Worm (Caenorhabditis elegans) whole organism, mixed stage, embryonic: Measurements from ENCODE around the gene T06D8.10.
A peak's percentile ranks its signal among the peaks of the same experiment; 100 is the strongest.

Experiments
- M03D4.4 ChIP-seq: sonication (generic microtip); optimal IDR thresholded peaks from 2 replicates; lab custom pipeline; 2017; ENCODE audit warnings: mild to moderate bottlenecking, missing genetic modification characterization, missing compliant biosample characterization
- bed-3 ChIP-seq: fragments of 200-800 bp; sonication (Bioruptor generic); optimal IDR thresholded peaks from 3 replicates; lab custom pipeline; 2018; ENCODE audit warnings: mild to moderate bottlenecking, missing genetic modification characterization, moderate library complexity, missing compliant biosample characterization
- blmp-1 ChIP-seq: fragments of 150-350 bp; optimal IDR thresholded peaks from 2 replicates; lab custom pipeline; 2014; ENCODE audit warnings: missing biosample characterization, missing genetic modification characterization
- ceh-39 ChIP-seq: fragments of 150-350 bp; optimal IDR thresholded peaks from 2 replicates; lab custom pipeline; 2014; ENCODE audit warnings: missing biosample characterization, missing genetic modification characterization
- ceh-43 ChIP-seq: fragments of 200-800 bp; sonication (Bioruptor generic); optimal IDR thresholded peaks from 2 replicates; lab custom pipeline; 2018; ENCODE audit warnings: mild to moderate bottlenecking, missing genetic modification characterization, moderate library complexity, missing compliant biosample characterization
- ceh-83 ChIP-seq: fragments of 200-800 bp; sonication (Bioruptor generic); optimal IDR thresholded peaks from 2 replicates; lab custom pipeline; 2018; ENCODE audit warnings: mild to moderate bottlenecking, missing genetic modification characterization, missing compliant biosample characterization
- ces-1 ChIP-seq: fragments of 150-350 bp; optimal IDR thresholded peaks from 2 replicates; lab custom pipeline; 2014; ENCODE audit warnings: missing biosample characterization, missing genetic modification reagents, missing genetic modification characterization
- cnd-1 ChIP-seq: fragments of 200-800 bp; sonication (Bioruptor generic); optimal IDR thresholded peaks from 2 replicates; lab custom pipeline; 2018; ENCODE audit warnings: mild to moderate bottlenecking, missing genetic modification characterization, missing compliant biosample characterization
- drap-1 ChIP-seq: fragments of 200-800 bp; sonication (Bioruptor generic); optimal IDR thresholded peaks from 3 replicates; lab custom pipeline; 2018; ENCODE audit warnings: mild to moderate bottlenecking, missing genetic modification characterization, missing compliant biosample characterization
- elt-1 ChIP-seq: sonication (generic microtip); optimal IDR thresholded peaks from 2 replicates; lab custom pipeline; 2017; ENCODE audit warnings: missing genetic modification characterization, mild to moderate bottlenecking, missing compliant biosample characterization, antibody characterized with exemption, moderate library complexity, borderline replicate concordance; ENCODE audit not compliant: insufficient read depth
- elt-3 ChIP-seq: fragments of 150-350 bp; optimal IDR thresholded peaks from 2 replicates; lab custom pipeline; 2014; ENCODE audit warnings: missing biosample characterization, missing genetic modification characterization
- hlh-1 ChIP-seq: fragments of 150-350 bp; optimal IDR thresholded peaks from 2 replicates; lab custom pipeline; 2014; ENCODE audit warnings: missing biosample characterization, missing genetic modification reagents, missing genetic modification characterization
- lin-13 ChIP-seq: fragments of 150-350 bp; optimal IDR thresholded peaks from 2 replicates; lab custom pipeline; 2014; ENCODE audit warnings: missing biosample characterization, missing genetic modification characterization
- lin-32 ChIP-seq: fragments of 200-800 bp; sonication (Bioruptor generic); optimal IDR thresholded peaks from 2 replicates; lab custom pipeline; 2018; ENCODE audit warnings: mild to moderate bottlenecking, missing genetic modification characterization, missing compliant biosample characterization
- lsy-2 ChIP-seq: fragments of 150-350 bp; optimal IDR thresholded peaks from 2 replicates; lab custom pipeline; 2014; ENCODE audit warnings: missing biosample characterization, missing genetic modification characterization
- mab-5 ChIP-seq: fragments of 150-350 bp; optimal IDR thresholded peaks from 2 replicates; lab custom pipeline; 2014; ENCODE audit warnings: missing biosample characterization, missing genetic modification characterization
- mep-1 ChIP-seq: fragments of 150-350 bp; optimal IDR thresholded peaks from 2 replicates; lab custom pipeline; 2017; ENCODE audit warnings: missing biosample characterization, missing genetic modification reagents, missing genetic modification characterization, inconsistent platforms
- nhr-12 ChIP-seq: fragments of 150-350 bp; optimal IDR thresholded peaks from 2 replicates; lab custom pipeline; 2014; ENCODE audit warnings: missing biosample characterization, missing genetic modification characterization
- nhr-2 ChIP-seq: fragments of 150-350 bp; optimal IDR thresholded peaks from 2 replicates; lab custom pipeline; 2014; ENCODE audit warnings: missing biosample characterization, missing genetic modification characterization
- nhr-237 ChIP-seq: fragments of 150-350 bp; optimal IDR thresholded peaks from 2 replicates; lab custom pipeline; 2014; ENCODE audit warnings: missing biosample characterization, missing genetic modification characterization
- nhr-28 ChIP-seq: fragments of 150-350 bp; optimal IDR thresholded peaks from 2 replicates; lab custom pipeline; 2014; ENCODE audit warnings: missing biosample characterization, missing genetic modification characterization
- nhr-76 ChIP-seq: sonication (generic microtip); optimal IDR thresholded peaks from 2 replicates; lab custom pipeline; 2017; ENCODE audit warnings: missing biosample characterization, missing genetic modification characterization
- pha-4 ChIP-seq: fragments of 150-350 bp; optimal IDR thresholded peaks from 2 replicates; lab custom pipeline; 2018; ENCODE audit warnings: missing biosample characterization, missing genetic modification reagents, missing genetic modification characterization
- sem-2 ChIP-seq: fragments of 200-800 bp; sonication (Bioruptor generic); optimal IDR thresholded peaks from 2 replicates; lab custom pipeline; 2018; ENCODE audit warnings: mild to moderate bottlenecking, missing genetic modification characterization, missing compliant biosample characterization
- snpc-4 ChIP-seq: fragments of 150-350 bp; optimal IDR thresholded peaks from 2 replicates; lab custom pipeline; 2014; ENCODE audit warnings: missing biosample characterization, missing genetic modification characterization
- sptf-1 ChIP-seq: sonication (generic microtip); optimal IDR thresholded peaks from 2 replicates; lab custom pipeline; 2017; ENCODE audit warnings: mild to moderate bottlenecking, missing genetic modification characterization, moderate library complexity, missing compliant biosample characterization
- tbx-8 ChIP-seq: fragments of 200-800 bp; sonication (Bioruptor generic); optimal IDR thresholded peaks from 2 replicates; lab custom pipeline; 2018; ENCODE audit warnings: mild to moderate bottlenecking, missing genetic modification characterization, moderate library complexity, missing compliant biosample characterization
- unc-120 ChIP-seq: sonication (generic microtip); optimal IDR thresholded peaks from 2 replicates; lab custom pipeline; 2017; ENCODE audit warnings: missing genetic modification characterization, missing compliant biosample characterization; ENCODE audit not compliant: poor library complexity, severe bottlenecking
- unc-62 ChIP-seq: fragments of 150-350 bp; optimal IDR thresholded peaks from 2 replicates; lab custom pipeline; 2014; ENCODE audit warnings: missing biosample characterization, missing genetic modification reagents, missing genetic modification characterization
- zip-8 ChIP-seq: fragments of 150-350 bp; optimal IDR thresholded peaks from 2 replicates; lab custom pipeline; 2014; ENCODE audit warnings: missing biosample characterization, missing genetic modification characterization
- ztf-11 ChIP-seq: fragments of 150-350 bp; optimal IDR thresholded peaks from 2 replicates; lab custom pipeline; 2014; ENCODE audit warnings: missing biosample characterization, missing genetic modification characterization

Gene T06D8.10

DNA sequence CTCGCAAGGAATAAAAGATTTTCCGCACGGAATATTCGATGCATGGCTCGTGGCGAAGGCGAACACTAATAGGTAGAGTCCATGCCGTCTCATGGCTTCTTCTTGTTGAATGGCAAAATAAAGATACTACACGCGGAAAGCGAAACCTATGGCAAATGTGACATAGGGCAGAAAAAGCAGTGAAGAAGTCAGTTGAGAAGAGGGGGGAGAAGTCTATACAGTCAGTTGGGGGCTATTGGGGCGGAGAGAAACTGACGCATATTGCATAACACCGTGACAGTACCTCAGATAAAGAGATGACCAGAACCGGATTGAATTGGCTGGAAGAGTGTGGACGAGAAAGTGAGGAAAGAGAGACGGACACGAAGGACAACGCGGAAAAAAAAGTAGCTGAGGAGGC is at the start of gene T06D8.10:
T06D8.10 (minus strand) TSS at position 101 of the 400 bp plus-strand sequence.
- no peak for TF ChIP-seq elt-3 (tag; lab: Kevin White, UChicago)
- TF ChIP-seq mep-1 (tag; lab: Kevin White, UChicago): no peak
- TF ChIP-seq tbx-8 (GFP tag; lab: Kevin White, UChicago): no peak
- TF ChIP-seq M03D4.4 (tag; lab: Kevin White, UChicago): no peak
- TF ChIP-seq, all 35 proteins: peak for 0

DNA sequence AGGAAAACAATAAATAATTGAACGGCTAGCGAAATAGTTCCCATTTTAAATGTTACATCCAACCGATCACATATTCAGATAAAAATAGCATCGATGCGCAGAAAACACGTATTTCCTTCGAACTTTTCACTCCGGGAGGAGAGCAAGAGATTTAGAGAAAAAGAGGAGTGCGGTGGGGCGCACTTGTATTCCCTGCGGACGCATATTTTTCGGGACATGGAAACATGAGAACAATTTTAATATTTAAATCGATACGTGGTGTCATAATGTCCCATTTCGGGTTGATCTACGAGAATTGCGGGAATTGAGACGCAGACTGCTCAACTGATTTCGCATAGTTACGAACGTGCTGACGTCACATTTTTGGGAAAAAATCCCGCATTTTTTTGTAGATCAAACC is 46.1 kb upstream of the T06D8.10 start, which contains the start of gene C47G2.4:
C47G2.4 (minus strand) TSS at position 174 of the 400 bp plus-strand sequence.
- no peak for TF ChIP-seq mab-5 (tag; lab: Kevin White, UChicago)
- peak; percentile 54 for TF ChIP-seq nhr-237 (tag; lab: Kevin White, UChicago)
- no peak for TF ChIP-seq ceh-39
- TF ChIP-seq lin-13 (tag; lab: Kevin White, UChicago): peak; percentile 31
- TF ChIP-seq unc-62 (GFP tag; lab: Kevin White, UChicago): no peak
- TF ChIP-seq mep-1 (tag; lab: Kevin White, UChicago): peak; percentile 80
- peak; percentile 19 for TF ChIP-seq pha-4 (tag; lab: Kevin White, UChicago)
- no peak for TF ChIP-seq tbx-8 (GFP tag; lab: Kevin White, UChicago)
- TF ChIP-seq zip-8 (tag; lab: Kevin White, UChicago): no peak
- no peak for TF ChIP-seq elt-3 (tag; lab: Kevin White, UChicago)
- TF ChIP-seq hlh-1: peak; percentile 32
- peak; percentile 68 for TF ChIP-seq lsy-2 (tag; lab: Kevin White, UChicago)
- no peak for TF ChIP-seq ces-1
- no peak for TF ChIP-seq sem-2 (GFP tag; lab: Kevin White, UChicago)
- TF ChIP-seq ceh-83 (GFP tag; lab: Kevin White, UChicago): no peak
- TF ChIP-seq ztf-11 (tag; lab: Kevin White, UChicago): no peak
- no peak for TF ChIP-seq blmp-1
- TF ChIP-seq sptf-1 (tag; lab: Kevin White, UChicago): peak; percentile 19
- no peak for TF ChIP-seq elt-1 (tag; lab: Kevin White, UChicago)
- TF ChIP-seq unc-120 (tag; lab: Kevin White, UChicago): peak; percentile 0
- TF ChIP-seq nhr-28 (tag; lab: Kevin White, UChicago): no peak
- no peak for TF ChIP-seq ceh-43 (GFP tag; lab: Kevin White, UChicago)
- TF ChIP-seq bed-3 (GFP tag; lab: Kevin White, UChicago): no peak
- TF ChIP-seq nhr-2 (tag; lab: Kevin White, UChicago): no peak
- peak; percentile 8 for TF ChIP-seq drap-1
- TF ChIP-seq snpc-4 (tag; lab: Kevin White, UChicago): no peak

DNA sequence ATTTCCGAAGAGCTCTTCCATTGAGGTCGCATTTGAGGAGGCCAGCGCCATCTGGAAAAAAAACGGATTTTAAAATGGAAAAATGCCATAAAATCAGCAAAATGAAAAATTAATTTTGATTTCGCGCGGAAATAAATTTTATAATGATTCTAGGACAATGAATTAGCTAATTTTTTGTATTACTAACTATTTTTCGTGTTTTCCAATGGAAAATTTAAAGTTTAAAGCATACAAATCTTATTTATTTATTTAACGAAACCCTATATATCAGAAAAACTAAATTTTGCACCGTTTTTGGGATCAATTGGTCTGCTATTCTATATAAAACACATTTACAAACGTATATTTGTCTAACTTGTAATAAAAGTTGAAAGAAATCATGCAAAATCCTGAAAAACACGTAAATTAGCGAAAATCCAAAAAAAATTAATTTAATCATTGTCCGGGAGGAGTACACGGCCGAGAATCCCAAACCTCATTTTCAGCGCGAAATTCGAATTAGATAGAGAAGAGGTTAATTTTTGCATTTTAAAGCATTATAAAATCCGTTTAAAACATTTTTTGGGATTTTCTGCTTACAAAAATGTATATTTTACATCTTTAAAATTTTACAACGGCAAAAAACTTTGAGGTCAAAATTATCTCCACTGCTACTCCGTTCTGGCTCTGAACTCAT is 42.9 kb upstream of the T06D8.10 start, which contains the start of gene C47G2.3:
C47G2.3 (minus strand) TSS at position 51 of the 676 bp plus-strand sequence.
- TF ChIP-seq lin-13 (tag; lab: Kevin White, UChicago): no peak
- TF ChIP-seq pha-4 (tag; lab: Kevin White, UChicago): no peak
- TF ChIP-seq nhr-12 (tag; lab: Kevin White, UChicago): no peak
- no peak for TF ChIP-seq ceh-39
- no peak for TF ChIP-seq ztf-11 (tag; lab: Kevin White, UChicago)
- TF ChIP-seq hlh-1: no peak
- no peak for TF ChIP-seq nhr-76 (tag; lab: Kevin White, UChicago)
- TF ChIP-seq, all 35 proteins: peak for 0

ce11 chrII:11288148-11288547 is 40.8 kb upstream of the T06D8.10 start:
- TF ChIP-seq ceh-39: no peak
- peak; percentile 92 for TF ChIP-seq nhr-2 (tag; lab: Kevin White, UChicago)
- peak; percentile 27 for TF ChIP-seq cnd-1
- TF ChIP-seq elt-3 (tag; lab: Kevin White, UChicago): no peak
- TF ChIP-seq mab-5 (tag; lab: Kevin White, UChicago): no peak
- peak; percentile 64 for TF ChIP-seq unc-62 (GFP tag; lab: Kevin White, UChicago)
- TF ChIP-seq sptf-1 (tag; lab: Kevin White, UChicago): no peak
- TF ChIP-seq hlh-1: peak; percentile 52
- no peak for TF ChIP-seq lin-32 (GFP tag; lab: Kevin White, UChicago)
- peak; percentile 99 for TF ChIP-seq zip-8 (tag; lab: Kevin White, UChicago)
- no peak for TF ChIP-seq ceh-83 (GFP tag; lab: Kevin White, UChicago)
- no peak for TF ChIP-seq drap-1
- no peak for TF ChIP-seq ces-1
- no peak for TF ChIP-seq bed-3 (GFP tag; lab: Kevin White, UChicago)
- TF ChIP-seq snpc-4 (tag; lab: Kevin White, UChicago): no peak
- TF ChIP-seq tbx-8 (GFP tag; lab: Kevin White, UChicago): no peak
